Fruit fly (Drosophila melanogaster) whole organism, embryonic: ENCODE measurements around the gene Nagk.
A peak's percentile ranks its signal among the peaks of the same experiment; 100 is the strongest.

Experiments
- Atf-2 ChIP-seq: fragments of 200-800 bp; sonication (Bioruptor generic); optimal IDR thresholded peaks from 2 replicates; lab custom pipeline; 2016; ENCODE audit warnings: missing biosample characterization, missing genetic modification characterization
- Awh ChIP-seq: fragments of 200-800 bp; sonication (Bioruptor generic); IDR thresholded peaks from 2 replicates; pipeline ENCODE4, ENCODE4 v1.3.6; 2022; ENCODE audit warnings: missing biosample characterization, missing genetic modification characterization
- BEAF-32 ChIP-seq: fragments of 200-800 bp; sonication (Bioruptor generic); optimal IDR thresholded peaks from 3 replicates; lab custom pipeline; 2017; ENCODE audit warnings: missing biosample characterization, missing genetic modification characterization, mild to moderate bottlenecking, moderate library complexity, missing genetic modification reagents
- C15 ChIP-seq: fragments of 200-800 bp; sonication (Bioruptor generic); IDR thresholded peaks from 3 replicates; pipeline ENCODE4 v1.3.6; 2022; ENCODE audit warnings: missing biosample characterization, missing genetic modification characterization
- CG10959 ChIP-seq: fragments of 200-800 bp; sonication (Bioruptor generic); IDR thresholded peaks from 2 replicates; pipeline ENCODE4 v1.3.6; 2022; ENCODE audit warnings: missing biosample characterization, missing genetic modification characterization
- CG11247 ChIP-seq: fragments of 200-800 bp; sonication (Bioruptor generic); IDR thresholded peaks from 2 replicates; pipeline ENCODE4 v1.3.6; 2022; ENCODE audit warnings: missing biosample characterization, missing genetic modification characterization
- CG12104 ChIP-seq: fragments of 200-800 bp; sonication (Bioruptor generic); optimal IDR thresholded peaks from 3 replicates; lab custom pipeline; 2016; ENCODE audit warnings: missing biosample characterization, missing genetic modification characterization
- CG12391 ChIP-seq: fragments of 200-800 bp; sonication (Bioruptor generic); optimal IDR thresholded peaks from 3 replicates; lab custom pipeline; 2018; ENCODE audit warnings: missing biosample characterization, mild to moderate bottlenecking, missing genetic modification characterization, moderate library complexity
- CG14050 ChIP-seq: fragments of 200-800 bp; sonication (Bioruptor generic); IDR thresholded peaks from 3 replicates; pipeline ENCODE4 v1.3.6; 2022; ENCODE audit warnings: missing biosample characterization, missing genetic modification characterization
- CG14710 ChIP-seq: fragments of 200-800 bp; sonication (Bioruptor generic); optimal IDR thresholded peaks from 3 replicates; lab custom pipeline; 2019; ENCODE audit warnings: missing biosample characterization, mild to moderate bottlenecking, missing genetic modification characterization, moderate library complexity
- CG15514 ChIP-seq: fragments of 200-800 bp; sonication (Bioruptor generic); optimal IDR thresholded peaks from 3 replicates; lab custom pipeline; 2017; ENCODE audit warnings: missing biosample characterization, missing genetic modification characterization, mild to moderate bottlenecking, moderate library complexity, missing genetic modification reagents
- CG1602 ChIP-seq: fragments of 200-800 bp; sonication (Bioruptor generic); optimal IDR thresholded peaks from 3 replicates; lab custom pipeline; 2016; ENCODE audit warnings: missing biosample characterization, missing genetic modification characterization
- CG1647 ChIP-seq: fragments of 200-800 bp; sonication (Bioruptor generic); optimal IDR thresholded peaks from 3 replicates; lab custom pipeline; 2016; ENCODE audit warnings: missing biosample characterization, missing genetic modification characterization
- CG17186 ChIP-seq: fragments of 200-800 bp; sonication (Bioruptor generic); optimal IDR thresholded peaks from 3 replicates; lab custom pipeline; 2017; ENCODE audit warnings: missing biosample characterization, missing genetic modification reagents, missing genetic modification characterization
- CG2889 ChIP-seq: fragments of 200-800 bp; sonication (Bioruptor generic); IDR thresholded peaks from 3 replicates; pipeline ENCODE4 v1.3.6; 2022; ENCODE audit warnings: missing biosample characterization, missing genetic modification characterization
- CG30020 ChIP-seq: fragments of 200-800 bp; optimal IDR thresholded peaks from 2 replicates; lab custom pipeline; 2019; ENCODE audit warnings: missing biosample characterization, mild to moderate bottlenecking, missing genetic modification characterization, moderate library complexity
- CG32772 ChIP-seq: fragments of 200-800 bp; sonication (Bioruptor generic); IDR thresholded peaks from 2 replicates; pipeline ENCODE4 v1.3.6; 2022; ENCODE audit warnings: missing biosample characterization, missing genetic modification characterization
- CG9817 ChIP-seq: fragments of 200-800 bp; sonication (Bioruptor generic); optimal IDR thresholded peaks from 2 replicates; lab custom pipeline; 2018; ENCODE audit warnings: missing biosample characterization, mild to moderate bottlenecking, missing genetic modification characterization, moderate library complexity
- Dek ChIP-seq: fragments of 200-800 bp; sonication (Bioruptor generic); optimal IDR thresholded peaks from 3 replicates; lab custom pipeline; 2019; ENCODE audit warnings: missing biosample characterization, mild to moderate bottlenecking, missing genetic modification characterization, moderate library complexity
- E2f2 ChIP-seq: fragments of 200-800 bp; sonication (Bioruptor generic); IDR thresholded peaks from 2 replicates; pipeline ENCODE4 v1.3.6; 2022; ENCODE audit warnings: missing biosample characterization, missing genetic modification characterization
- Fer3 ChIP-seq: fragments of 200-800 bp; sonication (Bioruptor generic); optimal IDR thresholded peaks from 2 replicates; lab custom pipeline; 2018; ENCODE audit warnings: missing biosample characterization, mild to moderate bottlenecking, missing genetic modification characterization, moderate library complexity
- Hey ChIP-seq: fragments of 200-800 bp; sonication (Bioruptor generic); optimal IDR thresholded peaks from 3 replicates; lab custom pipeline; 2018; ENCODE audit warnings: missing biosample characterization, mild to moderate bottlenecking, missing genetic modification characterization
- MTF-1 ChIP-seq: fragments of 200-800 bp; sonication (Bioruptor generic); optimal IDR thresholded peaks from 2 replicates; lab custom pipeline; 2018; ENCODE audit warnings: missing biosample characterization, mild to moderate bottlenecking, missing genetic modification characterization, borderline replicate concordance
- Med ChIP-seq: fragments of 200-800 bp; sonication (Bioruptor generic); peaks from one replicate; lab custom pipeline; 2016; ENCODE audit warnings: missing biosample characterization, missing genetic modification characterization, mild to moderate bottlenecking, inconsistent platforms, moderate library complexity
- Mrtf ChIP-seq: fragments of 200-800 bp; sonication (Bioruptor generic); IDR thresholded peaks from 3 replicates; pipeline ENCODE4 v1.3.6; 2022; ENCODE audit warnings: missing biosample characterization, missing genetic modification characterization
- Neu2 ChIP-seq: fragments of 200-800 bp; sonication (Bioruptor generic); optimal IDR thresholded peaks from 3 replicates; lab custom pipeline; 2016; ENCODE audit warnings: missing biosample characterization, missing genetic modification characterization, borderline replicate concordance
- ab ChIP-seq: fragments of 200-800 bp; sonication (Bioruptor generic); optimal IDR thresholded peaks from 2 replicates; lab custom pipeline; 2016; ENCODE audit warnings: missing biosample characterization, missing genetic modification characterization
- bcd ChIP-seq: fragments of 200-800 bp; sonication (Bioruptor generic); optimal IDR thresholded peaks from 2 replicates; lab custom pipeline; 2017; ENCODE audit warnings: missing biosample characterization, mild to moderate bottlenecking, missing genetic modification characterization
- bigmax ChIP-seq: fragments of 200-800 bp; sonication (Bioruptor generic); optimal IDR thresholded peaks from 2 replicates; lab custom pipeline; 2018; ENCODE audit warnings: missing biosample characterization, mild to moderate bottlenecking, missing genetic modification characterization
- bowl ChIP-seq: fragments of 200-800 bp; sonication (Bioruptor generic); IDR thresholded peaks from 2 replicates; pipeline ENCODE4 v1.3.6; 2022; ENCODE audit warnings: missing biosample characterization, missing genetic modification characterization
- cas ChIP-seq: fragments of 200-800 bp; sonication (Bioruptor generic); IDR thresholded peaks from 2 replicates; pipeline ENCODE4 v1.3.6; 2022; ENCODE audit warnings: missing biosample characterization, missing genetic modification characterization
- chif ChIP-seq, 2 experiments: fragments of 200-800 bp; sonication (Bioruptor generic); optimal IDR thresholded peaks; 3 replicates each; lab custom pipeline; 2016; ENCODE audit warnings: missing biosample characterization in 2 of 2, missing genetic modification characterization in 2 of 2
- crol ChIP-seq: fragments of 200-800 bp; sonication (Bioruptor generic); IDR thresholded peaks from 2 replicates; pipeline ENCODE4 v1.3.6; 2022; ENCODE audit warnings: missing biosample characterization, missing genetic modification characterization
- danr ChIP-seq: fragments of 200-800 bp; sonication (Bioruptor generic); IDR thresholded peaks from 2 replicates; pipeline ENCODE4 v1.3.6; 2022; ENCODE audit warnings: missing biosample characterization, missing genetic modification characterization
- dmrt11E ChIP-seq: fragments of 200-800 bp; sonication (Bioruptor generic); optimal IDR thresholded peaks from 3 replicates; lab custom pipeline; 2018; ENCODE audit warnings: missing biosample characterization, mild to moderate bottlenecking, missing genetic modification characterization, moderate library complexity
- jigr1 ChIP-seq: fragments of 200-800 bp; sonication (Bioruptor generic); IDR thresholded peaks from 3 replicates; pipeline ENCODE4 v1.3.6; 2022; ENCODE audit warnings: missing biosample characterization, missing genetic modification characterization
- kah ChIP-seq: fragments of 200-800 bp; sonication (Bioruptor generic); optimal IDR thresholded peaks from 2 replicates; lab custom pipeline; 2018; ENCODE audit warnings: missing biosample characterization, mild to moderate bottlenecking, missing genetic modification characterization
- kni ChIP-seq: fragments of 200-800 bp; sonication (Bioruptor generic); optimal IDR thresholded peaks from 3 replicates; lab custom pipeline; 2017; ENCODE audit warnings: mild to moderate bottlenecking, missing biosample characterization, missing genetic modification reagents, missing genetic modification characterization
- lmd ChIP-seq: fragments of 200-800 bp; sonication (Bioruptor generic); IDR thresholded peaks from 2 replicates; pipeline ENCODE4 v1.3.6; 2022; ENCODE audit warnings: missing biosample characterization, missing genetic modification characterization
- org-1 ChIP-seq: fragments of 200-800 bp; sonication (Bioruptor generic); optimal IDR thresholded peaks from 2 replicates; lab custom pipeline; 2017; ENCODE audit warnings: missing biosample characterization, missing genetic modification characterization
- pho ChIP-seq: fragments of 200-800 bp; sonication (Bioruptor generic); optimal IDR thresholded peaks from 2 replicates; lab custom pipeline; 2016; ENCODE audit warnings: missing biosample characterization, missing genetic modification characterization
- pum ChIP-seq: fragments of 200-800 bp; sonication (Bioruptor generic); optimal IDR thresholded peaks from 2 replicates; lab custom pipeline; 2016; ENCODE audit warnings: missing biosample characterization, missing genetic modification characterization
- schlank ChIP-seq: fragments of 200-800 bp; sonication (Bioruptor generic); optimal IDR thresholded peaks from 2 replicates; lab custom pipeline; 2018; ENCODE audit warnings: missing biosample characterization, mild to moderate bottlenecking, missing genetic modification characterization
- sisA ChIP-seq: fragments of 200-800 bp; sonication (Bioruptor generic); IDR thresholded peaks from 2 replicates; pipeline ENCODE4 v1.3.6; 2022; ENCODE audit warnings: missing biosample characterization, missing genetic modification characterization
- slbo ChIP-seq: fragments of 200-800 bp; sonication (Bioruptor generic); IDR thresholded peaks from 2 replicates; pipeline ENCODE4 v1.3.6; 2022; ENCODE audit warnings: missing biosample characterization, missing genetic modification characterization
- sob ChIP-seq: fragments of 200-800 bp; sonication (Bioruptor generic); IDR thresholded peaks from 2 replicates; pipeline ENCODE4 v1.3.6; 2022; ENCODE audit warnings: missing biosample characterization, missing genetic modification characterization
- tap ChIP-seq: fragments of 200-800 bp; optimal IDR thresholded peaks from 3 replicates; lab custom pipeline; 2019; ENCODE audit warnings: missing biosample characterization, mild to moderate bottlenecking, missing genetic modification characterization, moderate library complexity
- trh ChIP-seq: fragments of 200-800 bp; sonication (Bioruptor generic); optimal IDR thresholded peaks from 2 replicates; lab custom pipeline; 2016; ENCODE audit warnings: missing biosample characterization, missing genetic modification characterization
- vnd ChIP-seq: fragments of 200-800 bp; sonication (Bioruptor generic); IDR thresholded peaks from 3 replicates; pipeline ENCODE4 v1.3.6; 2022; ENCODE audit warnings: missing biosample characterization, missing genetic modification characterization; ENCODE audit not compliant: partially characterized antibody
- wdn ChIP-seq: fragments of 200-800 bp; sonication (Bioruptor generic); IDR thresholded peaks from 2 replicates; pipeline ENCODE4 v1.3.6; 2022; ENCODE audit warnings: missing biosample characterization, missing genetic modification characterization
- zen ChIP-seq: fragments of 200-800 bp; sonication (Bioruptor generic); optimal IDR thresholded peaks from 3 replicates; lab custom pipeline; 2018; ENCODE audit warnings: missing biosample characterization, mild to moderate bottlenecking, missing genetic modification characterization, moderate library complexity
- zf30C ChIP-seq: fragments of 200-800 bp; sonication (Bioruptor generic); optimal IDR thresholded peaks from 3 replicates; lab custom pipeline; 2018; ENCODE audit warnings: missing biosample characterization, mild to moderate bottlenecking, missing genetic modification characterization

The Nagk gene

dm6 chr3R:15371833-15372232 is 28.8 kb upstream of the Nagk start, which contains the start of the genes Ccm3 and CG6136 (continued):
- no peak for TF ChIP-seq tap
- peak; percentile 16; the same call in 1 of the 2 replicates for TF ChIP-seq lmd (GFP tag; lab: Robert Waterston, UW)
- TF ChIP-seq CG12391 (tag; lab: Kevin White, UChicago): peak; percentile 16
- TF ChIP-seq danr (GFP tag; lab: Robert Waterston, UW): no peak
- TF ChIP-seq CG32772 (GFP tag; lab: Robert Waterston, UW): no peak
- no peak for TF ChIP-seq bigmax
- TF ChIP-seq Med (GFP tag; lab: Kevin White, UChicago): peak; percentile 94
- peak; percentile 23 for TF ChIP-seq Neu2
- TF ChIP-seq schlank (tag; lab: Kevin White, UChicago): no peak
- TF ChIP-seq Mrtf (GFP tag; lab: Robert Waterston, UW): no peak
- TF ChIP-seq pum (GFP tag; lab: Kevin White, UChicago): no peak
- TF ChIP-seq zf30C (GFP tag; lab: Kevin White, UChicago): no peak
- TF ChIP-seq Awh (GFP tag; lab: Robert Waterston, UW): no peak
- no peak for TF ChIP-seq CG1647 (GFP tag; lab: Kevin White, UChicago)
- no peak for TF ChIP-seq trh (GFP tag; lab: Kevin White, UChicago)
- peak; percentile 89 for TF ChIP-seq BEAF-32 (GFP tag; lab: Kevin White, UChicago)
- no peak for TF ChIP-seq ab (GFP tag; lab: Kevin White, UChicago)
- no peak; the same call in 1 of the 2 replicates for TF ChIP-seq wdn
- no peak for TF ChIP-seq zen (tag; lab: Kevin White, UChicago)
- no peak for TF ChIP-seq kah
- no peak for TF ChIP-seq kni
- peak; percentile 56; the same call in 1 of the 2 replicates for TF ChIP-seq slbo
- TF ChIP-seq CG10959 (GFP tag; lab: Robert Waterston, UW): 0 out of 2 replicates have a peak, but pooled peaks have one; percentile 29
- TF ChIP-seq E2f2 (GFP tag; lab: Robert Waterston, UW): peak; percentile 66
- TF ChIP-seq CG14050: no peak
- no peak for TF ChIP-seq CG9817 (tag; lab: Kevin White, UChicago)
- TF ChIP-seq CG12104 (GFP tag; lab: Kevin White, UChicago): peak; percentile 6
- TF ChIP-seq CG30020 (tag; lab: Kevin White, UChicago): peak; percentile 19
- no peak for TF ChIP-seq jigr1
- TF ChIP-seq cas (GFP tag; lab: Robert Waterston, UW): no peak
- no peak for TF ChIP-seq C15 (GFP tag; lab: Robert Waterston, UW)
- TF ChIP-seq Dek: no peak
- peak; percentile 37 for TF ChIP-seq pho (GFP tag; lab: Kevin White, UChicago)
- no peak for TF ChIP-seq Atf-2 (GFP tag; lab: Kevin White, UChicago)
- TF ChIP-seq dmrt11E (tag; lab: Kevin White, UChicago): peak; percentile 10
- peak; percentile 52 for TF ChIP-seq CG17186
- TF ChIP-seq bowl: no peak
- peak; percentile 84 for TF ChIP-seq sob (GFP tag; lab: Robert Waterston, UW)
- TF ChIP-seq CG14710: peak; percentile 38
- no peak for TF ChIP-seq org-1 (GFP tag; lab: Kevin White, UChicago)
- TF ChIP-seq sisA (GFP tag; lab: Robert Waterston, UW): 0 out of 2 replicates have a peak, but pooled peaks have one; percentile 12
- peak; percentile 14 for TF ChIP-seq MTF-1 (GFP tag; lab: Kevin White, UChicago)
- peak; percentile 28 for TF ChIP-seq bcd (GFP tag; lab: Kevin White, UChicago)
- TF ChIP-seq chif (GFP tag; optimal IDR thresholded peaks at IDR 0.05; lab: Kevin White, UChicago): no peak
- peak; percentile 79 for TF ChIP-seq CG15514 (GFP tag; lab: Kevin White, UChicago)
- no peak for TF ChIP-seq crol
- TF ChIP-seq CG2889: no peak
- TF ChIP-seq Fer3: peak; percentile 42
- peak; percentile 87 for TF ChIP-seq vnd
- TF ChIP-seq CG1602: no peak
- TF ChIP-seq Hey (tag; lab: Kevin White, UChicago): no peak
- TF ChIP-seq CG11247 (GFP tag; lab: Robert Waterston, UW): peak; percentile 44; the same call in 1 of the 2 replicates
